Fruit fly (Drosophila melanogaster) whole organism: ENCODE results near the gene CG14839.

Source experiments
- CG8478 ChIP-seq: fragments of >200 bp; optimal IDR thresholded peaks from 2 replicates; lab custom pipeline; 2018; ENCODE audit warnings: inconsistent platforms
- EcR ChIP-seq, 2 experiments: fragments of >200 bp; optimal IDR thresholded peaks; 2 replicates each; lab custom pipeline; 2017; ENCODE audit warnings: missing biosample characterization in 2 of 2, missing genetic modification characterization in 2 of 2, missing genetic modification reagents in 2 of 2

DNA sequence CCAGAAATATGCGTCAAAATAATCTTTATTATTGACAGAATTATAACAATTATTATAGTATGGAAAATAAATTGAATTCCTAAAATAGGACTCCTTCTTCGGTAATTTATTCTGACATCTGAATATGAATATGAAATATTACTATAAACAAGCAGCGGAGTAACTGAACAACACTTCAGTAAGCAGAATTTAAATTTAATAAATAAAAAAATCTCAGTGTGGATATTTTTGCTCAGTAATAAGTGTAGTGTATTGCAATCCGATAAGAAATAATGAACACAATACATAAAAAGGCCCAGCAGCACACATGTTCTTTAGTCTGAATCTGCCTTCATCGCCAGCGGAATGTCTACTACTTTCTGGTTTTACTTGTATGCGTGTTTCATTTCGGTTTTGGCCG is 6.4 kb upstream of the CG14839 start, which contains the start of gene CG43179:
- TF ChIP-seq CG8478 (no peak), EcR (GFP tag; optimal IDR thresholded peaks at IDR 0.05; lab: Kevin White, UChicago) (no peak)
